Fruit fly (Drosophila melanogaster) whole organism, prepupa: ENCODE measurements around the gene Ir8a.

Source experiments
- Hr4 ChIP-seq: fragments of 200-800 bp; sonication (Bioruptor generic); optimal IDR thresholded peaks from 3 replicates; lab custom pipeline; 2016; ENCODE audit warnings: missing biosample characterization, missing genetic modification characterization
- fkh ChIP-seq: fragments of 200-800 bp; sonication (Bioruptor generic); optimal IDR thresholded peaks from 3 replicates; lab custom pipeline; 2017; ENCODE audit warnings: missing biosample characterization, mild to moderate bottlenecking, missing genetic modification characterization, moderate library complexity

- no peak for TF ChIP-seq fkh (GFP tag; lab: Kevin White, UChicago)
- TF ChIP-seq Hr4 (GFP tag; lab: Kevin White, UChicago): no peak
These were observed 15.8 kb upstream of the Ir8a start for dm6 chrX:9252051-9252708.
